Fruit fly (Drosophila melanogaster): ENCODE measurements around the gene Ndc1.

DNA sequence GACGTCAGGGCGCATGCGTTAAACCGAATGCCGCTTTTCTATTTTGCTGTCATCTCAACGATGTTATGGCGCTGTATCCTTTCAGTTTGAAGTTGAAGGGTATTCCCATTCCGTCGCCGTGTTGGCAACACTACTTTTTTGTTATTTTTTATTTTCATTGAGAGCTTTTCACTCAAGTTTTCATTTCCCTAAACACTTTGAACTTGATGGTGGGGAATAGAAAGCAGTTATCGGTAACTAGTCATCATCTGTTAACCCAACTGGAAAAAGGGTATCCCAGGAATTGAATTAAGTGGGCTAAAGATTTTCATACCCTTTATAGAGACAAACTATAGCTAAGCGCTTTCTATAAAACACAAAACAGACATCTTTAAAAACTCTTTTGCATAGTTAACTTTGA, 36.6 kb upstream of the Ndc1 start:
- TF ChIP-seq fd64A (GFP tag; optimal IDR thresholded peaks at IDR 0.05) = no peak
- TF ChIP-seq ems (GFP tag; optimal IDR thresholded peaks at IDR 0.05) = no peak
- TF ChIP-seq twi (tag; optimal IDR thresholded peaks at IDR 0.05) = no peak
- TF ChIP-seq CG10979 (tag; optimal IDR thresholded peaks at IDR 0.05) = no peak
- no peak for TF ChIP-seq seq (GFP tag; IDR thresholded peaks at IDR 0.05)
- TF ChIP-seq CG12155 (GFP tag; optimal IDR thresholded peaks at IDR 0.05) = no peak
- TF ChIP-seq CG5180 (GFP tag; optimal IDR thresholded peaks at IDR 0.05) = no peak
- TF ChIP-seq Hr78 (GFP tag; optimal IDR thresholded peaks at IDR 0.05) = no peak
- TF ChIP-seq Ssrp (tag; optimal IDR thresholded peaks at IDR 0.05) = no peak
- TF ChIP-seq TFAM (GFP tag; optimal IDR thresholded peaks at IDR 0.05) = no peak
- no peak for TF ChIP-seq CG2116 (GFP tag; optimal IDR thresholded peaks at IDR 0.05)
